Fruit fly (Drosophila melanogaster) whole organism, embryonic: Measurements from ENCODE around the gene CG18675.

Source experiments
- Atf6 ChIP-seq: fragments of 200-800 bp; sonication (Bioruptor generic); IDR thresholded peaks from 2 replicates; pipeline ENCODE4 v1.3.6; 2022; ENCODE audit warnings: missing biosample characterization, missing genetic modification characterization
- CG10209 ChIP-seq: fragments of 200-800 bp; sonication (Bioruptor generic); optimal IDR thresholded peaks from 3 replicates; lab custom pipeline; 2017; ENCODE audit warnings: missing biosample characterization, mild to moderate bottlenecking, missing genetic modification characterization, missing genetic modification reagents
- CG10321 ChIP-seq: fragments of 200-800 bp; sonication (Bioruptor generic); IDR thresholded peaks from 2 replicates; pipeline ENCODE4 v1.3.6; 2022; ENCODE audit warnings: missing biosample characterization, missing genetic modification characterization
- CG11398 ChIP-seq: fragments of 200-800 bp; sonication (Bioruptor generic); optimal IDR thresholded peaks from 2 replicates; lab custom pipeline; 2016; ENCODE audit warnings: missing biosample characterization, missing genetic modification characterization
- CG11696 ChIP-seq: fragments of 200-800 bp; sonication (Bioruptor generic); IDR thresholded peaks from 2 replicates; pipeline ENCODE4 v1.3.6; 2022; ENCODE audit warnings: missing biosample characterization, missing genetic modification characterization
- CG12236 ChIP-seq: fragments of 200-800 bp; sonication (Bioruptor generic); optimal IDR thresholded peaks from 2 replicates; lab custom pipeline; 2016; ENCODE audit warnings: missing biosample characterization, missing genetic modification characterization
- CG12391 ChIP-seq: fragments of 200-800 bp; sonication (Bioruptor generic); optimal IDR thresholded peaks from 3 replicates; lab custom pipeline; 2018; ENCODE audit warnings: missing biosample characterization, mild to moderate bottlenecking, missing genetic modification characterization, moderate library complexity
- CG17385 ChIP-seq: fragments of 200-800 bp; sonication (Bioruptor generic); optimal IDR thresholded peaks from 3 replicates; lab custom pipeline; 2018; ENCODE audit warnings: missing biosample characterization, mild to moderate bottlenecking, missing genetic modification characterization
- CG17912 ChIP-seq: fragments of 200-800 bp; sonication (Bioruptor generic); optimal IDR thresholded peaks from 2 replicates; lab custom pipeline; 2018; ENCODE audit warnings: missing biosample characterization, mild to moderate bottlenecking, missing genetic modification characterization
- CG18764 ChIP-seq: fragments of 200-800 bp; sonication (Bioruptor generic); optimal IDR thresholded peaks from 3 replicates; lab custom pipeline; 2016; ENCODE audit warnings: missing biosample characterization, missing genetic modification characterization
- CG2120 ChIP-seq: fragments of 200-800 bp; sonication (Bioruptor generic); optimal IDR thresholded peaks from 3 replicates; lab custom pipeline; 2016; ENCODE audit warnings: missing biosample characterization, missing genetic modification characterization
- CG32532 ChIP-seq: fragments of 200-800 bp; sonication (Bioruptor generic); IDR thresholded peaks from 2 replicates; pipeline ENCODE4 v1.3.6; 2022; ENCODE audit warnings: missing biosample characterization, missing genetic modification characterization
- CG32772 ChIP-seq: fragments of 200-800 bp; sonication (Bioruptor generic); IDR thresholded peaks from 2 replicates; pipeline ENCODE4 v1.3.6; 2022; ENCODE audit warnings: missing biosample characterization, missing genetic modification characterization
- CG33557 ChIP-seq: fragments of 200-800 bp; sonication (Bioruptor generic); optimal IDR thresholded peaks from 2 replicates; lab custom pipeline; 2019; ENCODE audit warnings: missing biosample characterization, mild to moderate bottlenecking, missing genetic modification characterization, moderate library complexity
- CG3407 ChIP-seq: fragments of 200-800 bp; sonication (Bioruptor generic); optimal IDR thresholded peaks from 2 replicates; lab custom pipeline; 2018; ENCODE audit warnings: missing biosample characterization, mild to moderate bottlenecking, missing genetic modification characterization
- CG34224 ChIP-seq: fragments of 200-800 bp; sonication (Bioruptor generic); IDR thresholded peaks from 3 replicates; pipeline ENCODE4 v1.3.6; 2022; ENCODE audit warnings: missing biosample characterization, missing genetic modification characterization; ENCODE audit not compliant: partially characterized antibody
- CG3847 ChIP-seq: fragments of 200-800 bp; sonication (Bioruptor generic); IDR thresholded peaks from 2 replicates; pipeline ENCODE4 v1.3.6; 2022; ENCODE audit warnings: missing biosample characterization, missing genetic modification characterization
- CG42726 ChIP-seq: fragments of 200-800 bp; sonication (Bioruptor generic); IDR thresholded peaks from 2 replicates; pipeline ENCODE4 v1.3.6; 2022; ENCODE audit warnings: missing biosample characterization, missing genetic modification characterization; ENCODE audit not compliant: partially characterized antibody
- CG6272 ChIP-seq: fragments of 200-800 bp; sonication (Bioruptor generic); IDR thresholded peaks from 2 replicates; pipeline ENCODE4 v1.3.6; 2022; ENCODE audit warnings: missing biosample characterization, missing genetic modification characterization
- CG7357 ChIP-seq: fragments of 200-800 bp; sonication (Bioruptor generic); IDR thresholded peaks from 3 replicates; pipeline ENCODE4 v1.3.6; 2022; ENCODE audit warnings: missing biosample characterization, missing genetic modification characterization
- CG8359 ChIP-seq: fragments of 200-800 bp; sonication (Bioruptor generic); optimal IDR thresholded peaks from 2 replicates; lab custom pipeline; 2017; ENCODE audit warnings: missing biosample characterization, mild to moderate bottlenecking, missing genetic modification characterization, borderline replicate concordance
- Dbx ChIP-seq: fragments of 200-800 bp; sonication (Bioruptor generic); IDR thresholded peaks from 3 replicates; pipeline ENCODE4 v1.3.6; 2022; ENCODE audit warnings: missing biosample characterization, missing genetic modification characterization
- Dp ChIP-seq: fragments of 200-800 bp; sonication (Bioruptor generic); optimal IDR thresholded peaks from 2 replicates; lab custom pipeline; 2018; ENCODE audit warnings: missing biosample characterization, mild to moderate bottlenecking, missing genetic modification characterization, moderate library complexity
- Dref ChIP-seq: fragments of 200-800 bp; sonication (Bioruptor generic); IDR thresholded peaks from 2 replicates; pipeline ENCODE4 v1.3.6; 2022; ENCODE audit warnings: missing biosample characterization, missing genetic modification characterization
- E2f2 ChIP-seq: fragments of 200-800 bp; sonication (Bioruptor generic); IDR thresholded peaks from 2 replicates; pipeline ENCODE4 v1.3.6; 2022; ENCODE audit warnings: missing biosample characterization, missing genetic modification characterization
- Elba2 ChIP-seq: fragments of 200-800 bp; sonication (Bioruptor generic); optimal IDR thresholded peaks from 3 replicates; lab custom pipeline; 2016; ENCODE audit warnings: missing biosample characterization, missing genetic modification characterization
- Hr51 ChIP-seq, 2 experiments: fragments of 200-800 bp; sonication (Bioruptor generic); optimal IDR thresholded peaks; 2 replicates in 1 of 2; 3 replicates in 1 of 2; lab custom pipeline; 2016 to 2018; ENCODE audit warnings: missing biosample characterization in 2 of 2, missing genetic modification characterization in 2 of 2, mild to moderate bottlenecking in 1 of 2, moderate library complexity in 1 of 2
- Hr78 ChIP-seq, 2 experiments: fragments of 200-800 bp in 1 of 2; fragments of >200 bp in 1 of 2; sonication (Bioruptor generic) in 1 of 2; optimal IDR thresholded peaks; 2 replicates each; lab custom pipeline; 2017 to 2019; ENCODE audit warnings: missing biosample characterization in 2 of 2, missing genetic modification characterization in 2 of 2, mild to moderate bottlenecking in 1 of 2, moderate library complexity in 1 of 2
- MBD-R2 ChIP-seq: fragments of 200-800 bp; sonication (Bioruptor generic); IDR thresholded peaks from 2 replicates; pipeline ENCODE4 v1.3.6; 2022; ENCODE audit warnings: missing biosample characterization, missing genetic modification characterization
- Mad ChIP-seq: fragments of 200-800 bp; sonication (Bioruptor generic); optimal IDR thresholded peaks from 2 replicates; lab custom pipeline; 2016; ENCODE audit warnings: missing biosample characterization, missing genetic modification characterization
- Med ChIP-seq: fragments of 200-800 bp; sonication (Bioruptor generic); peaks from one replicate; lab custom pipeline; 2016; ENCODE audit warnings: missing biosample characterization, missing genetic modification characterization, mild to moderate bottlenecking, inconsistent platforms, moderate library complexity
- Mes4 ChIP-seq: fragments of 200-800 bp; sonication (Bioruptor generic); optimal IDR thresholded peaks from 2 replicates; lab custom pipeline; 2016; ENCODE audit warnings: missing biosample characterization, missing genetic modification characterization
- Myb ChIP-seq: fragments of 200-800 bp; sonication (Bioruptor generic); optimal IDR thresholded peaks from 2 replicates; lab custom pipeline; 2016; ENCODE audit warnings: missing biosample characterization, missing genetic modification characterization
- Sin3A ChIP-seq: fragments of >200 bp; optimal IDR thresholded peaks from 2 replicates; lab custom pipeline; 2018
- Xrp1 ChIP-seq: fragments of 200-800 bp; sonication (Bioruptor generic); IDR thresholded peaks from 2 replicates; pipeline ENCODE4 v1.3.6; 2022; ENCODE audit warnings: missing biosample characterization, missing genetic modification characterization
- ab ChIP-seq: fragments of 200-800 bp; sonication (Bioruptor generic); optimal IDR thresholded peaks from 2 replicates; lab custom pipeline; 2016; ENCODE audit warnings: missing biosample characterization, missing genetic modification characterization
- chif ChIP-seq, 2 experiments: fragments of 200-800 bp; sonication (Bioruptor generic); optimal IDR thresholded peaks; 3 replicates each; lab custom pipeline; 2016; ENCODE audit warnings: missing biosample characterization in 2 of 2, missing genetic modification characterization in 2 of 2
- chm ChIP-seq: fragments of 200-800 bp; sonication (Bioruptor generic); IDR thresholded peaks from 2 replicates; pipeline ENCODE4 v1.3.6; 2022; ENCODE audit warnings: missing biosample characterization, missing genetic modification characterization
- crol ChIP-seq: fragments of 200-800 bp; sonication (Bioruptor generic); IDR thresholded peaks from 2 replicates; pipeline ENCODE4 v1.3.6; 2022; ENCODE audit warnings: missing biosample characterization, missing genetic modification characterization
- dati ChIP-seq: fragments of 200-800 bp; sonication (Bioruptor generic); IDR thresholded peaks from 2 replicates; pipeline ENCODE4 v1.3.6; 2022; ENCODE audit warnings: missing biosample characterization, missing genetic modification characterization
- en ChIP-seq: fragments of 200-800 bp; sonication (Bioruptor generic); optimal IDR thresholded peaks from 2 replicates; lab custom pipeline; 2016; ENCODE audit warnings: missing biosample characterization, missing genetic modification characterization
- gce ChIP-seq: fragments of 200-800 bp; sonication (Bioruptor generic); IDR thresholded peaks from 3 replicates; pipeline ENCODE4 v1.3.6; 2022; ENCODE audit warnings: missing biosample characterization, missing genetic modification characterization
- hkb ChIP-seq, 2 experiments: fragments of 200-800 bp in 1 of 2; fragments of >200 bp in 1 of 2; sonication (Bioruptor generic) in 1 of 2; IDR thresholded peaks in 1 of 2; optimal IDR thresholded peaks in 1 of 2; 2 replicates each; pipeline versions ENCODE4 v1.3.6 to Lab custom; 2017 to 2022; ENCODE audit warnings: missing biosample characterization in 1 of 2, missing genetic modification characterization in 1 of 2
- nerfin-1 ChIP-seq: fragments of 200-800 bp; sonication (Bioruptor generic); optimal IDR thresholded peaks from 3 replicates; lab custom pipeline; 2019; ENCODE audit warnings: missing biosample characterization, mild to moderate bottlenecking, missing genetic modification characterization, moderate library complexity
- nom ChIP-seq: fragments of 200-800 bp; sonication (Bioruptor generic); optimal IDR thresholded peaks from 2 replicates; lab custom pipeline; 2017; ENCODE audit warnings: missing biosample characterization, missing genetic modification characterization, mild to moderate bottlenecking, moderate library complexity, missing genetic modification reagents
- pb ChIP-seq: fragments of 200-800 bp; sonication (Bioruptor generic); optimal IDR thresholded peaks from 3 replicates; lab custom pipeline; 2016; ENCODE audit warnings: missing biosample characterization, missing genetic modification characterization
- sens ChIP-seq: fragments of 200-800 bp; sonication (Bioruptor generic); peaks from one replicate; lab custom pipeline; 2016; ENCODE audit warnings: missing biosample characterization, missing genetic modification characterization
- stc ChIP-seq: fragments of 200-800 bp; sonication (Bioruptor generic); IDR thresholded peaks from 2 replicates; pipeline ENCODE4 v1.3.6; 2022; ENCODE audit warnings: missing biosample characterization, missing genetic modification characterization

The CG18675 gene

DNA sequence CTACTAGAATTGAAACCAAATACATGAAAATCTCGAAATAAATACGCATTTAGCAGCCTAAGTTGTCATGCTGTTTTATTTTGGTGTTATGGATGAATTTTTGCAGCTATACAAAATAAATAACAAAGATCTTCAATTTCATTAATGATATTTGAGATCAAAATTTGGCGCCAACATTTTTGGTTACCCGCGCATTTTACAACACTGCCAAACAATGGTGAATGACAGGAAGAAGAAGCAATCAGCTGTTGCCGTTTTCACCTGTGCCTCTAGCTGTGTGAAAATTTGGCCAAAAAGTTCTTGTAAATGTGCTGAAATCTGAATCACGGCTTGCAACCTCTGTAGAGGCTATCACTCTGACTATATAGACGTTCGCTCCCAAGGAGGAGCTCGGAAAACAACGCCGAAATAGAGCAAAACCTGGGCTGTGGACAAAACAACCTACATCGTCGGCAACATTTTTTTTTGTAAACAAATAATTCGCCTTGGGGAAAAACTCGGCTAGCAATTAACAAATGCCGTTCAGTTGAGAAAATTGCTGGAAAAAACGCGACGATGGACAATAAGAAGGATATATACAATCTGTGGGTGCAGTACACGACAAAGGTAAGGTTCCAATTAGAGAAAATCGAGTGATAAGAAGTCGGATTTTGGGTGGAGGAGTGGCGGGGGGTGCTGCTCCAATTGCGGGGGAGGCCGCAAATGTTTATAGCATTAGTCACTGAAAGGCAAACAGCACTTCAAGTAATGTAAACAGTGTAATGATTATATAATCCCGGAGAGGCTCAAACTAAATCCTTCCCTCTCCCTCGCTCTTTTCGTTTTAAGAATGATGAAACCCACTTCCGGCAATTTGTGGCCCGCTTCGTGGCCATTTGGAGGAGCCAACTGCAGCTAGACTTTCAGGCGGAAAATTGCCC is 20.3 kb downstream of the CG18675 start, which contains the start of gene CG43367 (continued):
- TF ChIP-seq CG11398 (GFP tag; lab: Kevin White, UChicago) (peak; percentile 10), CG2120 (GFP tag; lab: Kevin White, UChicago) (no peak), chm (GFP tag; lab: Robert Waterston, UW) (0 out of 2 replicates have a peak, but pooled peaks have one; percentile 11), CG10321 (no peak), CG12391 (tag; lab: Kevin White, UChicago) (no peak), gce (GFP tag; lab: Robert Waterston, UW) (no peak), sens (GFP tag; lab: Kevin White, UChicago) (no peak), crol (GFP tag; lab: Robert Waterston, UW) (peak; percentile 90), pb (no peak), CG32772 (GFP tag; lab: Robert Waterston, UW) (no peak), Dp (GFP tag; lab: Kevin White, UChicago) (peak; percentile 97), Atf6 (GFP tag; lab: Robert Waterston, UW) (0 out of 2 replicates have a peak, but pooled peaks have one; percentile 22), hkb (optimal IDR thresholded peaks at IDR 0.05; lab: Kevin White, UChicago) (no peak), hkb (GFP tag; IDR thresholded peaks at IDR 0.05; lab: Robert Waterston, UW) (peak; percentile 26; the same call in 1 of the 2 replicates), MBD-R2 (peak; percentile 89), nerfin-1 (peak; percentile 8), Hr78 (GFP tag; optimal IDR thresholded peaks at IDR 0.05; lab: Kevin White, UChicago) (no peak), CG11696 (GFP tag; lab: Robert Waterston, UW) (no peak), CG33557 (GFP tag; lab: Kevin White, UChicago) (no peak), CG7357 (GFP tag; lab: Robert Waterston, UW) (no peak), CG8359 (GFP tag; lab: Kevin White, UChicago) (no peak), CG3847 (GFP tag; lab: Robert Waterston, UW) (peak; percentile 56), Xrp1 (GFP tag; lab: Robert Waterston, UW) (peak; percentile 23; the same call in 1 of the 2 replicates), CG42726 (GFP tag; lab: Robert Waterston, UW) (0 out of 2 replicates have a peak, but pooled peaks have one; percentile 29), Elba2 (GFP tag; lab: Kevin White, UChicago) (peak; percentile 82), Myb (peak; percentile 45), Hr51 (GFP tag; optimal IDR thresholded peaks at IDR 0.05; lab: Kevin White, UChicago) (no peak), CG17385 (GFP tag; lab: Kevin White, UChicago) (peak; percentile 99), E2f2 (peak; percentile 97), CG6272 (GFP tag; lab: Robert Waterston, UW) (no peak), Mad (GFP tag; lab: Kevin White, UChicago) (no peak), chif (GFP tag; optimal IDR thresholded peaks at IDR 0.05; lab: Kevin White, UChicago) (peak in 1 of 2 experiments; percentile 3), CG3407 (GFP tag; lab: Kevin White, UChicago) (peak; percentile 57), Med (GFP tag; lab: Kevin White, UChicago) (peak; percentile 89), Sin3A (peak; percentile 27), CG32532 (GFP tag; lab: Robert Waterston, UW) (peak; percentile 32; the same call in 1 of the 2 replicates), en (GFP tag; lab: Kevin White, UChicago) (no peak), stc (GFP tag; lab: Robert Waterston, UW) (peak; percentile 11; the same call in 1 of the 2 replicates), CG10209 (GFP tag; lab: Kevin White, UChicago) (no peak), dati (GFP tag; lab: Robert Waterston, UW) (no peak), CG34224 (GFP tag; lab: Robert Waterston, UW) (no peak), CG18764 (GFP tag; lab: Kevin White, UChicago) (no peak), Dbx (GFP tag; lab: Robert Waterston, UW) (0 out of 3 replicates have a peak, but pooled peaks have one; percentile 15), CG17912 (GFP tag; lab: Kevin White, UChicago) (peak; percentile 22), nom (GFP tag; lab: Kevin White, UChicago) (no peak), CG12236 (GFP tag; lab: Kevin White, UChicago) (no peak), Dref (GFP tag; lab: Robert Waterston, UW) (no peak), ab (GFP tag; lab: Kevin White, UChicago) (no peak), Mes4 (no peak)
